Worm (Caenorhabditis elegans) whole organism, L4 larva: ENCODE results near the gene ZK899.6.

Experiments used
- ZK546.5 ChIP-seq, 2 experiments: sonication (generic microtip); optimal IDR thresholded peaks; 2 replicates each; lab custom pipeline; 2017; ENCODE audit warnings: missing biosample characterization in 2 of 2, missing genetic modification characterization in 2 of 2
- ama-1 ChIP-seq: fragments of 150-350 bp; optimal IDR thresholded peaks from 2 replicates; lab custom pipeline; 2014; ENCODE audit warnings: inconsistent platforms, mixed read lengths
- daf-8 ChIP-seq: fragments of 200-800 bp; sonication (Bioruptor generic); IDR thresholded peaks from 2 replicates; pipeline ENCODE4 v1.3.6; 2022; ENCODE audit warnings: missing genetic modification characterization, missing compliant biosample characterization
- nhr-77 ChIP-seq: fragments of 150-350 bp; optimal IDR thresholded peaks from 2 replicates; lab custom pipeline; 2014; ENCODE audit warnings: missing biosample characterization, missing genetic modification characterization

- TF ChIP-seq daf-8, result no peak
- TF ChIP-seq nhr-77 (tag; lab: Kevin White, UChicago), result no peak
- TF ChIP-seq ama-1 (lab: Kevin White, UChicago), result no peak
- TF ChIP-seq ZK546.5 (tag; optimal IDR thresholded peaks at IDR 0.05; lab: Kevin White, UChicago), result no peak
Observed at ce11 chrX:9494661-9495060, 31.5 kb downstream of the ZK899.6 start.
